Worm (Caenorhabditis elegans) whole organism, midembryonic: ENCODE data around the gene srw-103.
"Not testable (repeated sequence)": the region's sequence is repeated elsewhere in the genome, so short reads cannot be mapped to it uniquely, and the experiment has no call there.

Experiments used
- cog-1 ChIP-seq: sonication (generic microtip); optimal IDR thresholded peaks from 2 replicates; lab custom pipeline; 2016; ENCODE audit warnings: missing genetic modification characterization, missing compliant biosample characterization
- flt-1 ChIP-seq: fragments of 200-800 bp; sonication (Bioruptor generic); IDR thresholded peaks from 2 replicates; pipeline ENCODE4 v1.3.6; 2022; ENCODE audit warnings: missing genetic modification characterization, missing compliant biosample characterization
- klf-2 ChIP-seq: fragments of 200-800 bp; sonication (Bioruptor generic); conservative IDR thresholded peaks from 2 replicates; pipeline ENCODE4 v1.3.6; 2022; ENCODE audit warnings: missing genetic modification reagents, missing genetic modification characterization, missing compliant biosample characterization
- med-1 ChIP-seq: sonication (generic microtip); optimal IDR thresholded peaks from 2 replicates; lab custom pipeline; 2017; ENCODE audit warnings: missing genetic modification characterization, mild to moderate bottlenecking, missing compliant biosample characterization, antibody characterized with exemption, missing genetic modification reagents; ENCODE audit not compliant: insufficient read depth
- ztf-29 ChIP-seq: fragments of 200-800 bp; sonication (Bioruptor generic); IDR thresholded peaks from 2 replicates; pipeline ENCODE4 v1.3.6; 2022; ENCODE audit warnings: missing genetic modification reagents, missing genetic modification characterization, missing compliant biosample characterization

- not testable (repeated sequence) for TF ChIP-seq klf-2 (GFP tag; lab: Robert Waterston, UW); cog-1; flt-1 (GFP tag; lab: Robert Waterston, UW); ztf-29 (GFP tag; lab: Robert Waterston, UW); med-1 (GFP tag; lab: Kevin White, UChicago)
These were observed 4.5 kb upstream of the srw-103 start for ce11 chrV:1712471-1712870.
